Worm (Caenorhabditis elegans): ENCODE data around the gene B0554.2.

Gene B0554.2

ce11 chrV:482860-483259 lies 48.9 kb downstream of the B0554.2 start:
- TF ChIP-seq fkh-4 (tag; optimal IDR thresholded peaks at IDR 0.05; ENCODE audit: borderline replicate concordance), result no peak
- TF ChIP-seq ama-1 (optimal IDR thresholded peaks at IDR 0.05), result no peak
- TF ChIP-seq snpc-4 (tag; optimal IDR thresholded peaks at IDR 0.05), result no peak
- TF ChIP-seq ces-1 (GFP tag; optimal IDR thresholded peaks at IDR 0.05), result no peak
- no peak for TF ChIP-seq snu-23 (GFP tag; optimal IDR thresholded peaks at IDR 0.05)
- TF ChIP-seq unc-62 (GFP tag; optimal IDR thresholded peaks at IDR 0.05), result no peak

- TF ChIP-seq elt-2 (tag; optimal IDR thresholded peaks at IDR 0.05), result peak; percentile 78
- peak; percentile 28 for TF ChIP-seq tlp-1 (tag; optimal IDR thresholded peaks at IDR 0.05)
- no peak for TF ChIP-seq nhr-11 (tag; optimal IDR thresholded peaks at IDR 0.05)
- peak; percentile 12 for TF ChIP-seq lin-14 (GFP tag; optimal IDR thresholded peaks at IDR 0.05)
- TF ChIP-seq nhr-20 (tag; optimal IDR thresholded peaks at IDR 0.05), result peak; percentile 30
These were observed 49.3 kb downstream of the B0554.2 start, which contains the start of gene nhr-130 for ce11 chrV:483289-483795. Gene nhr-130, minus strand, starts transcription at chrV:483339.

ce11 chrV:484285-484890 lies 50.4 kb downstream of the B0554.2 start, which contains the start of gene nhr-212:
Gene nhr-212, plus strand, starts transcription at chrV:484857.
- peak in 1 of 2 experiments; percentile 3 for TF ChIP-seq lsy-2 (tag; optimal IDR thresholded peaks at IDR 0.05)
- TF ChIP-seq nhr-77 (tag; optimal IDR thresholded peaks at IDR 0.05), result peak; percentile 57
- TF ChIP-seq snpc-4 (tag; optimal IDR thresholded peaks at IDR 0.05), result peak; percentile 86
- TF ChIP-seq mab-9 (GFP tag; IDR thresholded peaks at IDR 0.05), result no peak
- peak; percentile 36 for TF ChIP-seq nhr-71 (tag; optimal IDR thresholded peaks at IDR 0.05)
- no peak for TF ChIP-seq hpl-2 (GFP tag; optimal IDR thresholded peaks at IDR 0.05)
- TF ChIP-seq mdl-1 (tag; optimal IDR thresholded peaks at IDR 0.05), result no peak
- TF ChIP-seq nhr-90 (tag; optimal IDR thresholded peaks at IDR 0.05; ENCODE audit: poor library complexity), result peak; percentile 10
- TF ChIP-seq efl-1 (optimal IDR thresholded peaks at IDR 0.05), result no peak
- TF ChIP-seq efl-1 (GFP tag; optimal IDR thresholded peaks at IDR 0.05 in 1 of 2), result peak in 1 of 2 experiments; percentile 71
- no peak for TF ChIP-seq jun-1 (tag; optimal IDR thresholded peaks at IDR 0.05)
- no peak for TF ChIP-seq nhr-28 (tag; optimal IDR thresholded peaks at IDR 0.05)
- no peak for TF ChIP-seq ces-1 (GFP tag; optimal IDR thresholded peaks at IDR 0.05)
- peak; percentile 73 for TF ChIP-seq lin-14 (GFP tag; optimal IDR thresholded peaks at IDR 0.05)
- TF ChIP-seq elt-2 (tag; optimal IDR thresholded peaks at IDR 0.05), result peak; percentile 42
- TF ChIP-seq snu-23 (GFP tag; optimal IDR thresholded peaks at IDR 0.05), result peak; percentile 18
- peak; percentile 9 for TF ChIP-seq tbx-2 (tag; optimal IDR thresholded peaks at IDR 0.05)
- no peak for TF ChIP-seq egl-27 (tag; optimal IDR thresholded peaks at IDR 0.05)
- TF ChIP-seq nhr-20 (tag; optimal IDR thresholded peaks at IDR 0.05), result peak; percentile 55
- TF ChIP-seq nhr-85 (tag), result peak; percentile 63
- TF ChIP-seq lin-35 (GFP tag; optimal IDR thresholded peaks at IDR 0.05), result peak in 1 of 2 experiments; percentile 53
